Fruit fly (Drosophila melanogaster) whole organism, adult: ENCODE results near the gene ome.

Experiments used
- CG14711 ChIP-seq: fragments of 200-800 bp; sonication (Bioruptor generic); optimal IDR thresholded peaks from 2 replicates; lab custom pipeline; 2018; ENCODE audit warnings: missing biosample characterization, mild to moderate bottlenecking, missing genetic modification characterization, moderate library complexity
- CG5204 ChIP-seq: fragments of 200-800 bp; sonication (Bioruptor generic); optimal IDR thresholded peaks from 2 replicates; lab custom pipeline; 2016; ENCODE audit warnings: missing biosample characterization, missing genetic modification characterization
- CG7045 ChIP-seq: fragments of 200-800 bp; sonication (Bioruptor generic); optimal IDR thresholded peaks from 2 replicates; lab custom pipeline; 2017; ENCODE audit warnings: missing biosample characterization, mild to moderate bottlenecking, missing genetic modification characterization
- Mnt ChIP-seq: fragments of 200-800 bp; sonication (Bioruptor generic); optimal IDR thresholded peaks from 2 replicates; lab custom pipeline; 2016; ENCODE audit warnings: missing biosample characterization, mild to moderate bottlenecking, missing genetic modification characterization
- cic ChIP-seq: fragments of 200-800 bp; sonication (Bioruptor generic); optimal IDR thresholded peaks from 2 replicates; lab custom pipeline; 2017; ENCODE audit warnings: missing biosample characterization, mild to moderate bottlenecking, missing genetic modification characterization, moderate library complexity
- tj ChIP-seq: fragments of 200-800 bp; sonication (Bioruptor generic); optimal IDR thresholded peaks from 3 replicates; lab custom pipeline; 2017; ENCODE audit warnings: missing biosample characterization, mild to moderate bottlenecking, missing genetic modification characterization, moderate library complexity

- peak; percentile 41 for TF ChIP-seq Mnt (GFP tag; lab: Kevin White, UChicago)
- no peak for TF ChIP-seq tj (GFP tag; lab: Kevin White, UChicago)
- TF ChIP-seq cic (GFP tag; lab: Kevin White, UChicago): no peak
- TF ChIP-seq CG7045 (GFP tag; lab: Kevin White, UChicago): peak; percentile 61
- peak; percentile 54 for TF ChIP-seq CG14711 (tag; lab: Kevin White, UChicago)
- peak; percentile 68 for TF ChIP-seq CG5204 (GFP tag; lab: Kevin White, UChicago)
Observed at dm6 chr3L:14631964-14632758, 40.5 kb upstream of the ome start, which contains the start of the genes RecQ5 and dlp.
